Fruit fly (Drosophila melanogaster): ENCODE data around the gene Pus1.

Gene Pus1

dm6 chr3R:20588480-20588785 is 4.0 kb downstream of the Pus1 start, which contains the start of gene Srp72 (continued):
- TF ChIP-seq CG14710 (tag; optimal IDR thresholded peaks at IDR 0.05): peak; percentile 75
- TF ChIP-seq YL-1 (GFP tag; optimal IDR thresholded peaks at IDR 0.05): peak; percentile 54
- peak; percentile 24 for TF ChIP-seq Oli (tag; optimal IDR thresholded peaks at IDR 0.05)
- no peak for TF ChIP-seq her (GFP tag; optimal IDR thresholded peaks at IDR 0.05)
- TF ChIP-seq Myb (GFP tag; optimal IDR thresholded peaks at IDR 0.05): no peak
- peak; percentile 41; the same call in 1 of the 2 replicates for TF ChIP-seq Xrp1 (GFP tag; IDR thresholded peaks at IDR 0.05)
- peak; percentile 54; the same call in 2 of the 3 replicates for TF ChIP-seq Dbx (GFP tag; IDR thresholded peaks at IDR 0.05)
- no peak for TF ChIP-seq wek (GFP tag; optimal IDR thresholded peaks at IDR 0.05)
- TF ChIP-seq schlank (tag; optimal IDR thresholded peaks at IDR 0.05): no peak
- peak; percentile 86 for TF ChIP-seq trem (tag; optimal IDR thresholded peaks at IDR 0.05)
- TF ChIP-seq CG10462 (GFP tag; optimal IDR thresholded peaks at IDR 0.05): peak; percentile 17
- peak; percentile 23 for TF ChIP-seq CG10431 (GFP tag; optimal IDR thresholded peaks at IDR 0.05)
- TF ChIP-seq dmrt11E (tag; optimal IDR thresholded peaks at IDR 0.05): peak; percentile 39
- TF ChIP-seq zen (tag; optimal IDR thresholded peaks at IDR 0.05): peak; percentile 80
- peak; percentile 69 for TF ChIP-seq CG10543 (GFP tag; optimal IDR thresholded peaks at IDR 0.05)
- peak; percentile 45 for TF ChIP-seq chn (GFP tag; optimal IDR thresholded peaks at IDR 0.05)
- peak; percentile 51 for TF ChIP-seq gsb-n (tag; optimal IDR thresholded peaks at IDR 0.05)
- TF ChIP-seq Dek (tag; optimal IDR thresholded peaks at IDR 0.05): peak; percentile 33
- TF ChIP-seq CG6854 (GFP tag; optimal IDR thresholded peaks at IDR 0.05): no peak
- TF ChIP-seq Ptx1 (GFP tag; IDR thresholded peaks at IDR 0.05): peak; percentile 42; the same call in 1 of the 2 replicates
- TF ChIP-seq Tbp (GFP tag; optimal IDR thresholded peaks at IDR 0.05): no peak
- TF ChIP-seq nom (GFP tag; optimal IDR thresholded peaks at IDR 0.05): no peak
- TF ChIP-seq Xbp1 (GFP tag; optimal IDR thresholded peaks at IDR 0.05): peak; percentile 66
- TF ChIP-seq sens-2 (GFP tag; IDR thresholded peaks at IDR 0.05): 0 out of 2 replicates have a peak, but pooled peaks have one; percentile 9
- TF ChIP-seq Deaf1 (tag; optimal IDR thresholded peaks at IDR 0.05): no peak
- TF ChIP-seq CG17802 (tag; optimal IDR thresholded peaks at IDR 0.05): peak; percentile 39
- TF ChIP-seq CG6689 (GFP tag; IDR thresholded peaks at IDR 0.05): peak; percentile 50
- TF ChIP-seq CG9215 (GFP tag; IDR thresholded peaks at IDR 0.05): peak; percentile 43; the same call in 1 of the 2 replicates
- TF ChIP-seq CG10654 (GFP tag; optimal IDR thresholded peaks at IDR 0.05): peak; percentile 51
- TF ChIP-seq so (GFP tag; IDR thresholded peaks at IDR 0.05): 0 out of 3 replicates have a peak, but pooled peaks have one; percentile 41
- peak; percentile 34 for TF ChIP-seq CG15011 (GFP tag; optimal IDR thresholded peaks at IDR 0.05)
- peak; percentile 66 for TF ChIP-seq CG4424 (GFP tag; optimal IDR thresholded peaks at IDR 0.05)
- no peak for TF ChIP-seq pan (optimal IDR thresholded peaks at IDR 0.05)
- peak in 1 of 2 experiments; percentile 65 for TF ChIP-seq pan (GFP tag; optimal IDR thresholded peaks at IDR 0.05 in 1 of 2, IDR thresholded peaks at IDR 0.05 in 1 of 2)
- no peak for TF ChIP-seq CG3726 (GFP tag; IDR thresholded peaks at IDR 0.05)
- TF ChIP-seq CG17328 (GFP tag; IDR thresholded peaks at IDR 0.05): peak; percentile 57; the same call in 1 of the 2 replicates
- peak; percentile 62 for TF ChIP-seq CG3847 (GFP tag; IDR thresholded peaks at IDR 0.05)
- peak; percentile 41 for TF ChIP-seq Nf-YC (tag; optimal IDR thresholded peaks at IDR 0.05)
- peak; percentile 21 for TF ChIP-seq CG3995 (GFP tag; optimal IDR thresholded peaks at IDR 0.05)
- 0 out of 4 replicates have a peak, but pooled peaks have one; percentile 43 for TF ChIP-seq Dll (GFP tag; IDR thresholded peaks at IDR 0.05; ENCODE audit: partially characterized antibody)
- TF ChIP-seq CG2875 (GFP tag; optimal IDR thresholded peaks at IDR 0.05): peak; percentile 16
- TF ChIP-seq Dp (GFP tag; optimal IDR thresholded peaks at IDR 0.05): peak; percentile 10
- TF ChIP-seq Ada2b (GFP tag; IDR thresholded peaks at IDR 0.05): peak; percentile 38
- TF ChIP-seq fd96Cb (tag; optimal IDR thresholded peaks at IDR 0.05): peak; percentile 52
- TF ChIP-seq tgo (GFP tag; IDR thresholded peaks at IDR 0.05): peak; percentile 27; the same call in 1 of the 3 replicates
- TF ChIP-seq CG17568 (GFP tag; optimal IDR thresholded peaks at IDR 0.05): no peak
- no peak for TF ChIP-seq hkb (optimal IDR thresholded peaks at IDR 0.05)
- peak; percentile 63 for TF ChIP-seq hkb (GFP tag; IDR thresholded peaks at IDR 0.05)
- TF ChIP-seq CG11504 (tag; optimal IDR thresholded peaks at IDR 0.05): peak; percentile 55
- no peak for TF ChIP-seq CG10274 (GFP tag; optimal IDR thresholded peaks at IDR 0.05)
- no peak for TF ChIP-seq Poxn (GFP tag; IDR thresholded peaks at IDR 0.05)

Data from whole organism, embryonic.